Worm (Caenorhabditis elegans): ENCODE data around the gene ZK867.2.

ZK867.2 gene

ce11 chrX:7170575-7171297 lies 35.8 kb upstream of the ZK867.2 start, which contains the start of gene bar-1 (continued):
- TF ChIP-seq spr-3 (GFP tag; optimal IDR thresholded peaks at IDR 0.05), result no peak
- TF ChIP-seq nhr-76 (tag; optimal IDR thresholded peaks at IDR 0.05), result no peak
- TF ChIP-seq zag-1 (tag; optimal IDR thresholded peaks at IDR 0.05), result no peak
- no peak for TF ChIP-seq aly-2 (tag; optimal IDR thresholded peaks at IDR 0.05)
- TF ChIP-seq nhr-111 (GFP tag; optimal IDR thresholded peaks at IDR 0.05), result no peak
- TF ChIP-seq ctbp-1 (GFP tag; IDR thresholded peaks at IDR 0.05), result no peak
- no peak for TF ChIP-seq egl-27 (tag; optimal IDR thresholded peaks at IDR 0.05)
- peak; percentile 47 for TF ChIP-seq hlh-11 (tag; optimal IDR thresholded peaks at IDR 0.05)
- peak; percentile 24 for TF ChIP-seq nhr-77 (tag; optimal IDR thresholded peaks at IDR 0.05)
- no peak for TF ChIP-seq set-16 (GFP tag; IDR thresholded peaks at IDR 0.05)
- TF ChIP-seq F44E2.7 (GFP tag; IDR thresholded peaks at IDR 0.05), result no peak
- peak; percentile 77 for TF ChIP-seq php-3 (GFP tag; IDR thresholded peaks at IDR 0.05)

DNA sequence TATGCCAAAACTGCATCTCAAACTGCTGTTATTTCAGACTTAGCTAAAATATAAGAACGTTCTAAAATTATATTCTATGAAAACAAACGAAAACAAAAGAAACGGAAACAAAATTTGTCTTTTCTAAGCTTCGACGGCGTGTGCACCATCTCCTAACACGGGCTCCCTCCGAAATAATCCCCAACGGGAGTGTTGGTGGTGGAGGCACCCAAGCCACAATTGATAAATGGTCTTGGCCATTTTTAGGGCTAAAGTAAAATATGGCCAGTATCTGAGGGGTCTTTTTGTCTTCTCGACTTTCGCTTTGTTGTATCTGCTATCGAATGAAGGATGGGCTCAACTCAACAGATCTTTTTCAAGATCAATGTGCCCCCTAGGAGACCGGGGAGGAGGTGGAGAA lies 31.1 kb upstream of the ZK867.2 start:
- no peak for TF ChIP-seq aha-1 (tag)
- peak in 1 of 2 experiments; percentile 47 for TF ChIP-seq unc-62 (GFP tag; optimal IDR thresholded peaks at IDR 0.05 in 1 of 2)
- no peak for TF ChIP-seq unc-62 (tag; optimal IDR thresholded peaks at IDR 0.05)
- no peak for TF ChIP-seq D1046.2 (GFP tag; IDR thresholded peaks at IDR 0.05)
- TF ChIP-seq set-16 (GFP tag; IDR thresholded peaks at IDR 0.05), result no peak
- TF ChIP-seq nhr-28 (tag; optimal IDR thresholded peaks at IDR 0.05), result no peak
- TF ChIP-seq daf-12 (tag; optimal IDR thresholded peaks at IDR 0.05), result no peak
- TF ChIP-seq R02D3.7 (tag; optimal IDR thresholded peaks at IDR 0.05), result no peak

DNA sequence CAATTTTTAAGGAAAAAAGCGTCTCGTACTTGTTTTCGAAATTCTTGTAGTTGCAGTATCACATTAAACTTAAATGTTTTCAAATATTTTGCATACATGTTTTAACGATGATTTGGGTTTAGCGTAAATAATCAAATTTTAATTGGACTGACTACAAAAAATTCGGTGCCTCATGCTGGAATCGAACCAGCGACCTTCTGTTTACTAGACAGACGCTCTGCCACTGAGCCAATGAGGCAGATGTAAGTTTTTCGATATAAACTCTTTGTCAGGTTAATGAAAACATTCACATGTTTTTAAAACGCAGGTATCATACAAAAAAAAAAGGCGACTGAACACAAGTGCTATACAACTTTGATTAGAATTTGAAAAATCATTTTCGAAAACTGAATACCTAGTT lies 29.7 kb upstream of the ZK867.2 start:
- TF ChIP-seq dmd-6 (GFP tag; IDR thresholded peaks at IDR 0.05) (no peak; the same call in none of the 2 replicates), ceh-62 (tag; optimal IDR thresholded peaks at IDR 0.05) (no peak), daf-12 (tag; optimal IDR thresholded peaks at IDR 0.05) (no peak), T26A8.4 (GFP tag; IDR thresholded peaks at IDR 0.05) (no peak), lin-29 (GFP tag; IDR thresholded peaks at IDR 0.05) (no peak), nhr-76 (tag; optimal IDR thresholded peaks at IDR 0.05) (no peak), cey-2 (tag; optimal IDR thresholded peaks at IDR 0.05; ENCODE audit: borderline replicate concordance, insufficient read depth) (no peak), zip-11 (GFP tag; IDR thresholded peaks at IDR 0.05) (no peak), ceh-44 (GFP tag; IDR thresholded peaks at IDR 0.05) (no peak), nhr-28 (tag; optimal IDR thresholded peaks at IDR 0.05) (no peak), nhr-48 (tag; optimal IDR thresholded peaks at IDR 0.05) (no peak), aly-2 (tag; optimal IDR thresholded peaks at IDR 0.05) (no peak), tra-1 (GFP tag; IDR thresholded peaks at IDR 0.05) (0 out of 2 replicates have a peak, but pooled peaks have one; percentile 67), madf-5 (GFP tag; IDR thresholded peaks at IDR 0.05) (no peak), unc-39 (tag; optimal IDR thresholded peaks at IDR 0.05) (no peak), mes-2 (tag; optimal IDR thresholded peaks at IDR 0.05; ENCODE audit: poor library complexity, severe bottlenecking) (peak; percentile 60), set-16 (GFP tag; IDR thresholded peaks at IDR 0.05) (no peak), tag-97 (GFP tag; IDR thresholded peaks at IDR 0.05) (no peak), Y75B8A.6 (GFP tag; IDR thresholded peaks at IDR 0.05) (no peak), daf-16 (GFP tag; optimal IDR thresholded peaks at IDR 0.05) (peak in 1 of 2 experiments; percentile 69), daf-16 (tag; optimal IDR thresholded peaks at IDR 0.05) (peak; percentile 84), spr-1 (tag; optimal IDR thresholded peaks at IDR 0.05) (no peak), dve-1 (tag; optimal IDR thresholded peaks at IDR 0.05; ENCODE audit: insufficient read depth) (peak; percentile 29), vab-7 (GFP tag; IDR thresholded peaks at IDR 0.05) (peak; percentile 46; the same call in 1 of the 2 replicates), hmg-1.1 (GFP tag; IDR thresholded peaks at IDR 0.05) (no peak), mxl-3 (GFP tag; optimal IDR thresholded peaks at IDR 0.05) (no peak), ceh-20 (GFP tag; IDR thresholded peaks at IDR 0.05) (0 out of 2 replicates have a peak, but pooled peaks have one; percentile 22), F37D6.2 (tag; optimal IDR thresholded peaks at IDR 0.05) (no peak), sdz-12 (GFP tag; optimal IDR thresholded peaks at IDR 0.05) (no peak), duxl-1 (tag; optimal IDR thresholded peaks at IDR 0.05; ENCODE audit: poor library complexity) (no peak), mep-1 (tag; optimal IDR thresholded peaks at IDR 0.05) (no peak), Y48G9A.11 (GFP tag; IDR thresholded peaks at IDR 0.05) (peak; percentile 60), nhr-11 (tag; optimal IDR thresholded peaks at IDR 0.05) (no peak)
